Worm (Caenorhabditis elegans): Measurements from ENCODE around the gene F36H5.10.

Gene F36H5.10

ce11 chrII:1738844-1739243 is 18.3 kb upstream of the F36H5.10 start, which contains the start of the genes irld-9 and irld-33:
TSS of gene irld-9 (minus strand) at chrII:1738944.
TSS of gene irld-33 (plus strand) at chrII:1739052.
- TF ChIP-seq tbx-8 (GFP tag; optimal IDR thresholded peaks at IDR 0.05) = no peak
- TF ChIP-seq lin-32 (GFP tag; optimal IDR thresholded peaks at IDR 0.05) = no peak
- TF ChIP-seq lin-13 (tag; optimal IDR thresholded peaks at IDR 0.05) = no peak
- TF ChIP-seq sptf-1 (tag; optimal IDR thresholded peaks at IDR 0.05) = no peak
- TF ChIP-seq mep-1 (tag; optimal IDR thresholded peaks at IDR 0.05) = no peak
- TF ChIP-seq ceh-83 (GFP tag; optimal IDR thresholded peaks at IDR 0.05) = no peak
- no peak for TF ChIP-seq nhr-2 (tag; optimal IDR thresholded peaks at IDR 0.05)
- TF ChIP-seq ztf-11 (tag; optimal IDR thresholded peaks at IDR 0.05) = no peak
- TF ChIP-seq nhr-28 (tag; optimal IDR thresholded peaks at IDR 0.05) = no peak
- no peak for TF ChIP-seq nhr-237 (tag; optimal IDR thresholded peaks at IDR 0.05)
- no peak for TF ChIP-seq ham-2 (GFP tag; optimal IDR thresholded peaks at IDR 0.05)
- TF ChIP-seq mab-5 (tag; optimal IDR thresholded peaks at IDR 0.05) = no peak
- no peak for TF ChIP-seq bed-3 (GFP tag; optimal IDR thresholded peaks at IDR 0.05)

- TF ChIP-seq ceh-43 (GFP tag; optimal IDR thresholded peaks at IDR 0.05) (no peak), ceh-83 (GFP tag; optimal IDR thresholded peaks at IDR 0.05) (no peak), drap-1 (GFP tag; optimal IDR thresholded peaks at IDR 0.05) (no peak), blmp-1 (tag; optimal IDR thresholded peaks at IDR 0.05) (no peak), unc-62 (GFP tag; optimal IDR thresholded peaks at IDR 0.05) (no peak), flh-1 (GFP tag; optimal IDR thresholded peaks at IDR 0.05) (no peak), ces-1 (GFP tag; optimal IDR thresholded peaks at IDR 0.05) (no peak), sptf-1 (tag; optimal IDR thresholded peaks at IDR 0.05) (no peak), mls-2 (tag; optimal IDR thresholded peaks at IDR 0.05) (no peak), bed-3 (GFP tag; optimal IDR thresholded peaks at IDR 0.05) (no peak), lin-32 (GFP tag; optimal IDR thresholded peaks at IDR 0.05) (no peak), nhr-2 (tag; optimal IDR thresholded peaks at IDR 0.05) (no peak), nhr-237 (tag; optimal IDR thresholded peaks at IDR 0.05) (no peak), cnd-1 (tag; optimal IDR thresholded peaks at IDR 0.05) (no peak)
These were observed 15.9 kb upstream of the F36H5.10 start, which contains the start of gene K07G6.1 for ce11 chrII:1741248-1741647. TSS of gene K07G6.1 (plus strand) at chrII:1741548.

ce11 chrII:1742535-1742934 is 14.6 kb upstream of the F36H5.10 start, which contains the start of gene F36H5.12:
TSS of gene F36H5.12 (plus strand) at chrII:1742835.
- no peak for TF ChIP-seq elt-3 (tag; optimal IDR thresholded peaks at IDR 0.05)

- TF ChIP-seq sptf-1 (tag; optimal IDR thresholded peaks at IDR 0.05) (no peak), nhr-28 (tag; optimal IDR thresholded peaks at IDR 0.05) (no peak), ceh-83 (GFP tag; optimal IDR thresholded peaks at IDR 0.05) (no peak), bed-3 (GFP tag; optimal IDR thresholded peaks at IDR 0.05) (no peak), ceh-43 (GFP tag; optimal IDR thresholded peaks at IDR 0.05) (no peak), lin-13 (tag; optimal IDR thresholded peaks at IDR 0.05) (no peak), zip-8 (tag; optimal IDR thresholded peaks at IDR 0.05) (no peak), ham-2 (GFP tag; optimal IDR thresholded peaks at IDR 0.05) (no peak), nhr-76 (tag; optimal IDR thresholded peaks at IDR 0.05) (no peak), unc-39 (tag; optimal IDR thresholded peaks at IDR 0.05) (no peak), elt-3 (tag; optimal IDR thresholded peaks at IDR 0.05) (no peak), nhr-237 (tag; optimal IDR thresholded peaks at IDR 0.05) (no peak)
These were observed 12.9 kb upstream of the F36H5.10 start, which contains the start of gene clec-19 for ce11 chrII:1744183-1744582. TSS of gene clec-19 (plus strand) at chrII:1744483.

ce11 chrII:1750413-1750812 is 6.7 kb upstream of the F36H5.10 start, which contains the start of the genes F36H5.13 and F36H5.8:
TSS of gene F36H5.13 (minus strand) at chrII:1750513.
TSS of gene F36H5.8 (minus strand) at chrII:1750686.
- TF ChIP-seq elt-1 (tag; optimal IDR thresholded peaks at IDR 0.05; ENCODE audit: borderline replicate concordance, insufficient read depth) (no peak), zip-8 (tag; optimal IDR thresholded peaks at IDR 0.05) (no peak), elt-3 (tag; optimal IDR thresholded peaks at IDR 0.05) (no peak), unc-62 (GFP tag; optimal IDR thresholded peaks at IDR 0.05) (no peak), nhr-12 (tag; optimal IDR thresholded peaks at IDR 0.05) (no peak), nhr-28 (tag; optimal IDR thresholded peaks at IDR 0.05) (no peak), nhr-237 (tag; optimal IDR thresholded peaks at IDR 0.05) (no peak), mep-1 (tag; optimal IDR thresholded peaks at IDR 0.05) (no peak), cnd-1 (tag; optimal IDR thresholded peaks at IDR 0.05) (no peak), M03D4.4 (tag; optimal IDR thresholded peaks at IDR 0.05) (no peak), drap-1 (GFP tag; optimal IDR thresholded peaks at IDR 0.05) (no peak), ztf-11 (tag; optimal IDR thresholded peaks at IDR 0.05) (no peak), lsy-2 (tag; optimal IDR thresholded peaks at IDR 0.05) (no peak), snpc-4 (tag; optimal IDR thresholded peaks at IDR 0.05) (no peak)

Data from whole organism, mixed stage, embryonic.